Worm (Caenorhabditis elegans) whole organism, L4 larva: ENCODE measurements around the gene unc-43.
"Not testable (repeated sequence)": the region's sequence is repeated elsewhere in the genome, so short reads cannot be mapped to it uniquely, and the experiment has no call there.

Experiments used
- D1046.2 ChIP-seq: fragments of 200-800 bp; sonication (Bioruptor generic); IDR thresholded peaks from 2 replicates; pipeline ENCODE4 v1.3.6; 2022; ENCODE audit warnings: missing genetic modification characterization, missing compliant biosample characterization
- F10B5.3 ChIP-seq: sonication (generic microtip); optimal IDR thresholded peaks from 2 replicates; lab custom pipeline; 2016; ENCODE audit warnings: mild to moderate bottlenecking, missing genetic modification characterization, missing compliant biosample characterization
- F26F4.8 ChIP-seq: fragments of 200-800 bp; sonication (Bioruptor generic); conservative IDR thresholded peaks from 2 replicates; pipeline ENCODE4 v1.3.6; 2022; ENCODE audit warnings: missing genetic modification characterization, missing compliant biosample characterization
- F37D6.2 ChIP-seq: sonication (generic microtip); optimal IDR thresholded peaks from 2 replicates; lab custom pipeline; 2016; ENCODE audit warnings: mild to moderate bottlenecking, missing genetic modification characterization, missing compliant biosample characterization
- F44E2.7 ChIP-seq: fragments of 200-800 bp; sonication (Bioruptor generic); IDR thresholded peaks from 2 replicates; pipeline ENCODE4 v2.1.2; 2022; ENCODE audit warnings: missing genetic modification characterization, missing compliant biosample characterization
- T26A8.4 ChIP-seq: fragments of 200-800 bp; sonication (Bioruptor generic); IDR thresholded peaks from 2 replicates; pipeline ENCODE4 v1.3.6; 2022; ENCODE audit warnings: missing genetic modification characterization, missing compliant biosample characterization
- Y105C5A.15 ChIP-seq: fragments of 200-800 bp; sonication (Bioruptor generic); IDR thresholded peaks from 2 replicates; pipeline ENCODE4 v1.3.6; 2022; ENCODE audit warnings: missing genetic modification characterization, missing compliant biosample characterization
- Y5F2A.4 ChIP-seq: fragments of 200-800 bp; sonication (Bioruptor generic); optimal IDR thresholded peaks from 2 replicates; lab custom pipeline; 2018; ENCODE audit warnings: mild to moderate bottlenecking, missing genetic modification characterization, missing compliant biosample characterization
- ZK337.2 ChIP-seq: fragments of 200-800 bp; sonication (Bioruptor generic); IDR thresholded peaks from 2 replicates; pipeline ENCODE4 v1.3.6; 2022; ENCODE audit warnings: missing genetic modification reagents, missing genetic modification characterization, missing compliant biosample characterization
- ama-1 ChIP-seq: fragments of 150-350 bp; optimal IDR thresholded peaks from 2 replicates; lab custom pipeline; 2014; ENCODE audit warnings: inconsistent platforms, mixed read lengths
- ceh-44 ChIP-seq: fragments of 200-800 bp; sonication (Bioruptor generic); IDR thresholded peaks from 2 replicates; pipeline ENCODE4 v1.3.6; 2022; ENCODE audit warnings: missing genetic modification reagents, missing genetic modification characterization, missing compliant biosample characterization
- ctbp-1 ChIP-seq: fragments of 200-800 bp; sonication (Bioruptor generic); IDR thresholded peaks from 2 replicates; pipeline ENCODE4 v1.3.6; 2022; ENCODE audit warnings: missing genetic modification reagents, missing genetic modification characterization, missing compliant biosample characterization
- daf-19 ChIP-seq: fragments of 200-800 bp; sonication (Bioruptor generic); conservative IDR thresholded peaks from 2 replicates; pipeline ENCODE4 v1.3.6; 2022; ENCODE audit warnings: missing genetic modification characterization, missing compliant biosample characterization
- dmd-6 ChIP-seq: fragments of 200-800 bp; sonication (Bioruptor generic); IDR thresholded peaks from 2 replicates; pipeline ENCODE4 v1.3.6; 2022; ENCODE audit warnings: missing genetic modification reagents, missing genetic modification characterization, missing compliant biosample characterization
- egl-27 ChIP-seq: sonication (generic microtip); optimal IDR thresholded peaks from 3 replicates; lab custom pipeline; 2017; ENCODE audit warnings: missing biosample characterization, missing genetic modification reagents, missing genetic modification characterization
- hif-1 ChIP-seq, 2 experiments: sonication (generic microtip); optimal IDR thresholded peaks; 2 replicates each; lab custom pipeline; 2016 to 2017; ENCODE audit warnings: missing compliant biosample characterization in 2 of 2, missing genetic modification characterization in 2 of 2, missing genetic modification reagents in 2 of 2, missing genotype in 2 of 2, mild to moderate bottlenecking in 1 of 2
- lim-7 ChIP-seq: fragments of 200-800 bp; sonication (Bioruptor generic); IDR thresholded peaks from 2 replicates; pipeline ENCODE4 v1.3.6; 2022; ENCODE audit warnings: missing genetic modification characterization, missing compliant biosample characterization
- lin-13 ChIP-seq: fragments of 150-350 bp; optimal IDR thresholded peaks from 2 replicates; lab custom pipeline; 2014; ENCODE audit warnings: missing biosample characterization, missing genetic modification reagents, missing genetic modification characterization
- lin-15B ChIP-seq: fragments of 150-350 bp; sonication (generic microtip); optimal IDR thresholded peaks from 3 replicates; lab custom pipeline; 2014; ENCODE audit warnings: missing biosample characterization, missing genetic modification characterization
- lin-38 ChIP-seq: fragments of 200-800 bp; sonication (Bioruptor generic); IDR thresholded peaks from 2 replicates; pipeline ENCODE4 v1.3.6; 2022; ENCODE audit warnings: missing genetic modification reagents, missing genetic modification characterization, missing compliant biosample characterization
- lir-3 ChIP-seq: sonication (generic microtip); optimal IDR thresholded peaks from 2 replicates; lab custom pipeline; 2016; ENCODE audit warnings: mild to moderate bottlenecking, missing genetic modification characterization, missing compliant biosample characterization
- madf-5 ChIP-seq, 2 experiments: fragments of 200-800 bp; sonication (Bioruptor generic); IDR thresholded peaks; 2 replicates each; pipeline ENCODE4 v1.3.6; 2022; ENCODE audit warnings: missing compliant biosample characterization in 2 of 2, missing genetic modification characterization in 2 of 2
- mxl-2 ChIP-seq: fragments of 200-800 bp; sonication (Bioruptor generic); conservative IDR thresholded peaks from 2 replicates; pipeline ENCODE4 v1.3.6; 2022; ENCODE audit warnings: missing genetic modification reagents, missing genetic modification characterization, missing compliant biosample characterization
- nhr-10 ChIP-seq: fragments of 150-350 bp; optimal IDR thresholded peaks from 2 replicates; lab custom pipeline; 2014; ENCODE audit warnings: missing biosample characterization, missing genetic modification characterization
- nhr-11 ChIP-seq: fragments of 150-350 bp; optimal IDR thresholded peaks from 2 replicates; lab custom pipeline; 2014; ENCODE audit warnings: missing biosample characterization, missing genetic modification characterization
- nhr-41 ChIP-seq: fragments of 200-800 bp; sonication (Bioruptor generic); IDR thresholded peaks from 2 replicates; pipeline ENCODE4 v1.3.6; 2022; ENCODE audit warnings: missing genetic modification reagents, missing genetic modification characterization, missing compliant biosample characterization
- nhr-6 ChIP-seq: fragments of 150-350 bp; optimal IDR thresholded peaks from 2 replicates; lab custom pipeline; 2014; ENCODE audit warnings: missing biosample characterization, missing genetic modification characterization
- pqm-1 ChIP-seq: sonication (generic microtip); optimal IDR thresholded peaks from 2 replicates; lab custom pipeline; 2017; ENCODE audit warnings: missing biosample characterization, missing genetic modification characterization
- sdz-12 ChIP-seq: fragments of 200-800 bp; sonication (Bioruptor generic); optimal IDR thresholded peaks from 2 replicates; lab custom pipeline; 2018; ENCODE audit warnings: mild to moderate bottlenecking, missing genetic modification characterization, missing compliant biosample characterization
- snpc-1.2 ChIP-seq: fragments of 200-800 bp; sonication (Bioruptor generic); IDR thresholded peaks from 2 replicates; pipeline ENCODE4 v1.3.6; 2022; ENCODE audit warnings: missing genetic modification reagents, missing genetic modification characterization, missing compliant biosample characterization
- spr-1 ChIP-seq: sonication (generic microtip); optimal IDR thresholded peaks from 2 replicates; lab custom pipeline; 2016; ENCODE audit warnings: mild to moderate bottlenecking, missing genetic modification characterization, missing compliant biosample characterization
- spr-3 ChIP-seq: fragments of 200-800 bp; sonication (Bioruptor generic); optimal IDR thresholded peaks from 2 replicates; lab custom pipeline; 2018; ENCODE audit warnings: mild to moderate bottlenecking, missing genetic modification characterization, missing compliant biosample characterization
- unc-62 ChIP-seq, 3 experiments: fragments of 150-350 bp in 1 of 3; sonication (generic microtip); optimal IDR thresholded peaks in 2 of 3; peaks in 1 of 3; 1 replicate in 1 of 3; 2 replicates in 2 of 3; lab custom pipeline; 2014 to 2017; ENCODE audit warnings: missing biosample characterization in 3 of 3, missing genetic modification characterization in 3 of 3, missing genetic modification reagents in 3 of 3, missing genotype in 1 of 3
- ztf-11 ChIP-seq: fragments of 150-350 bp; optimal IDR thresholded peaks from 2 replicates; lab custom pipeline; 2014; ENCODE audit warnings: missing biosample characterization, missing genetic modification characterization

Gene unc-43

ce11 chrIV:10322650-10323049 lies 27.4 kb downstream of the unc-43 start, which contains the start of gene R09E10.1:
TSS of gene R09E10.1 (minus strand) at chrIV:10322750.
- TF ChIP-seq F37D6.2 (tag; lab: Kevin White, UChicago); ama-1 (lab: Kevin White, UChicago); egl-27: not testable (repeated sequence)

DNA sequence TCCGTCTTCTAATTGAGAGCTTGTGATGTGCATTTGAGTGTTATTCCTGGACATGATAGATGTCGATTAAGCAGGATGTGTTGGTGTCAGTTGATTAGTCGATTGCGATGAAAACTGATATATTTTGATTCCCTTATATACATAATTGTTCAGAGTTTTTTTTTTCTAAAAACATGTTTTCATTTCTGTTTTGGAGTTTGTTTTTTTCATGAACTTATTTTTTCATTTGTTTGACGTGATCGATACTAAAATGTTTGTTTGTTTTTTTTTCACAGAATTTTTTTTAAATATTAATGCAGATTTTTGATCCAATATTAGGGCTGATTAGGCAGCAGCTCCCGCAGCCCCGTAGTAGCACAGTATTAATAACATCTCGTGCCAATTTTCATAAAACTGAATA lies 31.8 kb downstream of the unc-43 start, which contains the start of gene R09E10.2:
R09E10.2 (minus strand) TSS at position 101 of the 400 bp plus-strand sequence.
- TF ChIP-seq D1046.2 (GFP tag; lab: Robert Waterston, UW) (no peak), unc-62 (GFP tag; optimal IDR thresholded peaks at IDR 0.05 in 1 of 2; lab: Kevin White, UChicago) (peak in 1 of 2 experiments; percentile 38), unc-62 (tag; optimal IDR thresholded peaks at IDR 0.05; lab: Kevin White, UChicago) (no peak)

ce11 chrIV:10313565-10313964 lies 36.5 kb downstream of the unc-43 start, which contains the start of gene acs-18:
TSS of gene acs-18 (minus strand) at chrIV:10313665.
- no peak for TF ChIP-seq nhr-11 (tag; lab: Kevin White, UChicago)

- TF ChIP-seq F44E2.7 (GFP tag; lab: Robert Waterston, UW) = no peak
- no peak for TF ChIP-seq nhr-10 (tag; lab: Kevin White, UChicago)
- 0 out of 2 replicates have a peak, but pooled peaks have one; percentile 15 for TF ChIP-seq nhr-41 (GFP tag; lab: Robert Waterston, UW)
- TF ChIP-seq dmd-6 = no peak
- 0 out of 2 replicates have a peak, but pooled peaks have one; percentile 52 for TF ChIP-seq F26F4.8 (GFP tag; lab: Robert Waterston, UW)
- peak; percentile 84 for TF ChIP-seq snpc-1.2 (GFP tag; lab: Robert Waterston, UW)
- TF ChIP-seq daf-19 = no peak
- TF ChIP-seq lim-7 (GFP tag; lab: Robert Waterston, UW) = peak; percentile 75
- TF ChIP-seq lir-3 (tag; lab: Kevin White, UChicago) = no peak
- peak; percentile 24; the same call in 1 of the 2 replicates for TF ChIP-seq T26A8.4 (GFP tag; lab: Robert Waterston, UW)
- no peak for TF ChIP-seq nhr-6 (tag; lab: Kevin White, UChicago)
- peak; percentile 39; the same call in 1 of the 2 replicates for TF ChIP-seq ceh-44 (GFP tag; lab: Robert Waterston, UW)
- TF ChIP-seq sdz-12 (GFP tag; lab: Kevin White, UChicago) = no peak
- no peak for TF ChIP-seq lin-15B
- TF ChIP-seq lin-13 (GFP tag; lab: Kevin White, UChicago) = no peak
- TF ChIP-seq ama-1 (lab: Kevin White, UChicago) = no peak
- no peak for TF ChIP-seq hif-1 (tag; optimal IDR thresholded peaks at IDR 0.05; lab: Kevin White, UChicago)
- TF ChIP-seq nhr-11 (tag; lab: Kevin White, UChicago) = no peak
- TF ChIP-seq unc-62 (GFP tag; optimal IDR thresholded peaks at IDR 0.05 in 1 of 2; lab: Kevin White, UChicago) = no peak
- TF ChIP-seq unc-62 (tag; optimal IDR thresholded peaks at IDR 0.05; lab: Kevin White, UChicago) = no peak
Observed at ce11 chrIV:10311115-10311514, 38.9 kb downstream of the unc-43 start.

DNA sequence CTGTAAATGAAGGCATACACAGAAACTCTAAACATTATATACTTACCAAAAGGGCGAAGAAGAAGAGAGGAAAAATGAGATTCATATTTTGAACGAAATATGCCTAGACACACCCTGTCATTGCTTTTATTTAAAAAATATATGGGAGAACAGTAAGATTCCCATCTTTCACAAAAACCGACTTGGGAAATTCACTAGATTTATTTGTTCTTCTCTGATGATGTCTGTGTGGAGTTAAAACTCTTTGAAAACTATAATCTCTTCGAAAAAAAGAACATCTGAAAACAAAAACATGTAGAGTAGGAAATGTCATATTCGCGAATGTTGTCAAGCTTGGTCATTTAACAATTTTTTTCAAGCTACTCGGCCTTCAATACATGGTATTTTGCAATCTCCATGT lies 39.7 kb downstream of the unc-43 start, which contains the start of gene R09E10.8:
R09E10.8 (minus strand) TSS at position 101 of the 400 bp plus-strand sequence.
- TF ChIP-seq F10B5.3 (no peak), ctbp-1 (no peak), madf-5 (GFP tag; IDR thresholded peaks at IDR 0.05; lab: Robert Waterston, UW) (no peak), ZK337.2 (no peak), mxl-2 (GFP tag; lab: Robert Waterston, UW) (no peak), Y105C5A.15 (no peak), dmd-6 (no peak), lin-38 (GFP tag; lab: Robert Waterston, UW) (no peak), daf-19 (no peak), spr-3 (GFP tag; lab: Kevin White, UChicago) (no peak), spr-1 (no peak), Y5F2A.4 (GFP tag; lab: Kevin White, UChicago) (no peak), ztf-11 (tag; lab: Kevin White, UChicago) (no peak), pqm-1 (tag; lab: Kevin White, UChicago) (no peak)
